Worm (Caenorhabditis elegans) whole organism, L2 larva: Measurements from ENCODE around the gene Y73B6BL.29.

Experiments
- mab-5 ChIP-seq: fragments of 150-350 bp; optimal IDR thresholded peaks from 2 replicates; lab custom pipeline; 2014; ENCODE audit warnings: missing biosample characterization, missing genetic modification characterization
- nhr-10 ChIP-seq: sonication (generic microtip); optimal IDR thresholded peaks from 2 replicates; lab custom pipeline; 2017; ENCODE audit warnings: missing biosample characterization, missing genetic modification characterization
- nhr-12 ChIP-seq: fragments of 150-350 bp; optimal IDR thresholded peaks from 2 replicates; lab custom pipeline; 2014; ENCODE audit warnings: missing biosample characterization, missing genetic modification characterization
- skn-1 ChIP-seq: sonication (generic microtip); optimal IDR thresholded peaks from 2 replicates; lab custom pipeline; 2017; ENCODE audit warnings: missing biosample characterization, missing genetic modification characterization
- unc-62 ChIP-seq: fragments of 150-350 bp; optimal IDR thresholded peaks from 2 replicates; lab custom pipeline; 2014; ENCODE audit warnings: missing biosample characterization, missing genetic modification reagents, missing genetic modification characterization
- ztf-11 ChIP-seq: sonication (generic microtip); optimal IDR thresholded peaks from 2 replicates; lab custom pipeline; 2017; ENCODE audit warnings: missing biosample characterization, missing genetic modification characterization

DNA sequence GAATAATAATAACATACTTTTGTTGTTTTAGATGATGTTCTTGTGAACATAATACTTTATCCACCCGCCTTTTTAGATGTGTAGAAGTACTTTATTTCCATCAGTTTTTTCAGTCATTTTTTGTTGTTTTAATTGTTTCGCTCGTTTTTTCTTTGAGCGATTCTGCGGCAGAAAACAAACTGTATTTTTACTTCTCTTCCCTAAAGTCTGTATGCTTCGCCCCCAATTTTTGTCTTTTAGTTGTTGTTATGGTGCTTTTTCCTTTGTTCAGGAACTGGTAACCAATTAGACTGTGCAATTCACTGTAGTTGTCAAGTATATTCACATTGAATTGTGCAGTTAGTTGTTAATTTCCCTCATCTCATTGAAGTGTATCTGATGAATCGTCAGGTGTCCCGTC is 4.0 kb downstream of the Y73B6BL.29 start:
- TF ChIP-seq ztf-11 (tag; lab: Kevin White, UChicago) (no peak), mab-5 (tag; lab: Kevin White, UChicago) (no peak), skn-1 (tag; lab: Kevin White, UChicago) (no peak), nhr-12 (no peak), unc-62 (GFP tag; lab: Kevin White, UChicago) (no peak), nhr-10 (tag; lab: Kevin White, UChicago) (no peak)
